In genomic region chrV:8247311-8248105, ce11 we compare ENCODE assay signal across 5 worm cellular contexts.
TF ChIP-seq lines count a peak whose summit lies in the region.

No protein-coding gene starts in this region.

TF ChIP-seq in whole organism, L1 larva, 84 proteins besides CTCF, POLR2A, EP300 and RAD21 (continues in another document):
- TF ChIP-seq ceh-82 (tag; optimal IDR thresholded peaks at IDR 0.05; lab: Kevin White, UChicago): peak; percentile 47 to 55 (median 54)
- TF ChIP-seq nhr-47 (tag; optimal IDR thresholded peaks at IDR 0.05; lab: Kevin White, UChicago): peak; percentile 90
- TF ChIP-seq C16A3.4 (tag; optimal IDR thresholded peaks at IDR 0.05; lab: Kevin White, UChicago): peak; percentile 13
- TF ChIP-seq nhr-237 (tag; optimal IDR thresholded peaks at IDR 0.05; lab: Kevin White, UChicago): no peak
- peak; percentile 86 for TF ChIP-seq swsn-7 (tag; optimal IDR thresholded peaks at IDR 0.05; lab: Kevin White, UChicago)
- peak in 1 of 2 experiments; percentile 46 for TF ChIP-seq ztf-11 (tag; optimal IDR thresholded peaks at IDR 0.05; lab: Kevin White, UChicago)
- TF ChIP-seq sptf-1 (tag; optimal IDR thresholded peaks at IDR 0.05; lab: Kevin White, UChicago): no peak
- TF ChIP-seq hlh-4 (tag; optimal IDR thresholded peaks at IDR 0.05; lab: Kevin White, UChicago): no peak
- TF ChIP-seq pqm-1 (tag; optimal IDR thresholded peaks at IDR 0.05; lab: Kevin White, UChicago): no peak
- TF ChIP-seq nhr-85 (tag; lab: Kevin White, UChicago): peak; percentile 92
- peak; percentile 88 for TF ChIP-seq nhr-19 (GFP tag; conservative IDR thresholded peaks at IDR 0.05; lab: Robert Waterston, UW)
- TF ChIP-seq lsy-2 (tag; optimal IDR thresholded peaks at IDR 0.05; lab: Kevin White, UChicago): peak; percentile 18 to 70
- no peak for TF ChIP-seq ceh-88 (GFP tag; IDR thresholded peaks at IDR 0.05; lab: Robert Waterston, UW)
- TF ChIP-seq fkh-4 (tag; optimal IDR thresholded peaks at IDR 0.05; lab: Kevin White, UChicago; ENCODE audit: borderline replicate concordance): peak; percentile 18
- TF ChIP-seq lin-14 (GFP tag; optimal IDR thresholded peaks at IDR 0.05; lab: Kevin White, UChicago): peak; percentile 85
- no peak for TF ChIP-seq hlh-17 (GFP tag; optimal IDR thresholded peaks at IDR 0.05; lab: Kevin White, UChicago; ENCODE audit: borderline replicate concordance)
- TF ChIP-seq egl-27 (tag; optimal IDR thresholded peaks at IDR 0.05; lab: Kevin White, UChicago): no peak
- TF ChIP-seq tbx-2 (tag; optimal IDR thresholded peaks at IDR 0.05; lab: Kevin White, UChicago): peak; percentile 59

TF ChIP-seq in whole organism, L3 larva, 47 proteins besides CTCF, POLR2A, EP300 and RAD21 (continues in another document):
- TF ChIP-seq tbx-2 (tag; optimal IDR thresholded peaks at IDR 0.05; lab: Kevin White, UChicago): peak; percentile 14
- TF ChIP-seq nhr-76 (tag; optimal IDR thresholded peaks at IDR 0.05; lab: Kevin White, UChicago): no peak
- no peak for TF ChIP-seq zag-1 (tag; optimal IDR thresholded peaks at IDR 0.05; lab: Kevin White, UChicago)
- no peak for TF ChIP-seq lin-39 (tag; optimal IDR thresholded peaks at IDR 0.05; lab: Kevin White, UChicago)
- peak; percentile 82 for TF ChIP-seq pqm-1 (tag; optimal IDR thresholded peaks at IDR 0.05; lab: Kevin White, UChicago)
- TF ChIP-seq jun-1 (tag; optimal IDR thresholded peaks at IDR 0.05; lab: Kevin White, UChicago): peak; percentile 25
- no peak for TF ChIP-seq mml-1 (tag; optimal IDR thresholded peaks at IDR 0.05; lab: Kevin White, UChicago)
- peak; percentile 53 for TF ChIP-seq lin-15B (tag; optimal IDR thresholded peaks at IDR 0.05; lab: Kevin White, UChicago)
- no peak for TF ChIP-seq egl-5 (tag; optimal IDR thresholded peaks at IDR 0.05; lab: Kevin White, UChicago)
- TF ChIP-seq aly-2 (tag; optimal IDR thresholded peaks at IDR 0.05; lab: Kevin White, UChicago): no peak
- peak; percentile 20 for TF ChIP-seq ztf-4 (tag; optimal IDR thresholded peaks at IDR 0.05; lab: Kevin White, UChicago)
- no peak for TF ChIP-seq nhr-67 (tag; optimal IDR thresholded peaks at IDR 0.05; lab: Kevin White, UChicago)
- TF ChIP-seq nfya-1 (tag; optimal IDR thresholded peaks at IDR 0.05; lab: Kevin White, UChicago; ENCODE audit: insufficient read depth): peak; percentile 69
- no peak for TF ChIP-seq ceh-16 (tag; optimal IDR thresholded peaks at IDR 0.05; lab: Kevin White, UChicago)
- peak; percentile 17 for TF ChIP-seq ceh-82 (tag; optimal IDR thresholded peaks at IDR 0.05; lab: Kevin White, UChicago)
- TF ChIP-seq nhr-28 (tag; optimal IDR thresholded peaks at IDR 0.05; lab: Kevin White, UChicago): no peak
- peak; percentile 88 for TF ChIP-seq nhr-43 (tag; optimal IDR thresholded peaks at IDR 0.05; lab: Kevin White, UChicago; ENCODE audit: poor library complexity, severe bottlenecking)
- no peak for TF ChIP-seq elt-1 (tag; optimal IDR thresholded peaks at IDR 0.05; lab: Kevin White, UChicago)
- TF ChIP-seq egl-27 (tag; optimal IDR thresholded peaks at IDR 0.05; lab: Kevin White, UChicago): peak; percentile 11

TF ChIP-seq in whole organism, early embryonic, 17 proteins besides CTCF, POLR2A, EP300 and RAD21:
- no peak for TF ChIP-seq hmg-4 (GFP tag; optimal IDR thresholded peaks at IDR 0.05; lab: Kevin White, UChicago)
- TF ChIP-seq ama-1 (optimal IDR thresholded peaks at IDR 0.05; lab: Kevin White, UChicago): peak; percentile 48
- no peak for TF ChIP-seq hnd-1 (tag; optimal IDR thresholded peaks at IDR 0.05; lab: Kevin White, UChicago)
- no peak for TF ChIP-seq ceh-36 (tag; optimal IDR thresholded peaks at IDR 0.05; lab: Kevin White, UChicago)
- no peak for TF ChIP-seq pes-1 (GFP tag; IDR thresholded peaks at IDR 0.05; lab: Robert Waterston, UW)
- no peak for TF ChIP-seq flt-1 (GFP tag; IDR thresholded peaks at IDR 0.05; lab: Robert Waterston, UW)
TF ChIP-seq in whole organism, early embryonic: peak in this region for 1.

TF ChIP-seq in whole organism, midembryonic, 9 proteins besides CTCF, POLR2A, EP300 and RAD21:
- TF ChIP-seq ztf-23 (GFP tag; IDR thresholded peaks at IDR 0.05; lab: Robert Waterston, UW) (no peak), flt-1 (GFP tag; IDR thresholded peaks at IDR 0.05; lab: Robert Waterston, UW) (0 out of 2 replicates have a peak, but pooled peaks have one; percentile 36), cog-1 (tag; optimal IDR thresholded peaks at IDR 0.05; lab: Kevin White, UChicago) (no peak), ztf-29 (GFP tag; IDR thresholded peaks at IDR 0.05; lab: Robert Waterston, UW) (no peak), med-1 (GFP tag; optimal IDR thresholded peaks at IDR 0.05; lab: Kevin White, UChicago; ENCODE audit: insufficient read depth) (no peak), ref-1 (GFP tag; conservative IDR thresholded peaks at IDR 0.05; lab: Robert Waterston, UW) (no peak), tab-1 (GFP tag; IDR thresholded peaks at IDR 0.05; lab: Robert Waterston, UW) (no peak)

TF ChIP-seq in whole organism, young adult, 124 proteins besides CTCF, POLR2A, EP300 and RAD21 (continues in another document):
- TF ChIP-seq Y53F4B.3 (GFP tag; IDR thresholded peaks at IDR 0.05; lab: Robert Waterston, UW) (no peak), lag-1 (GFP tag; IDR thresholded peaks at IDR 0.05; lab: Robert Waterston, UW) (no peak), snpc-1.1 (tag; optimal IDR thresholded peaks at IDR 0.05; lab: Kevin White, UChicago; ENCODE audit: insufficient read depth) (peak; percentile 99), pbrm-1 (GFP tag; IDR thresholded peaks at IDR 0.05; lab: Robert Waterston, UW) (peak; percentile 98), lir-1 (GFP tag; conservative IDR thresholded peaks at IDR 0.05; lab: Robert Waterston, UW) (0 out of 2 replicates have a peak, but pooled peaks have one; percentile 14), ztf-28 (GFP tag; IDR thresholded peaks at IDR 0.05; lab: Robert Waterston, UW) (no peak), him-1 (tag; optimal IDR thresholded peaks at IDR 0.05; lab: Kevin White, UChicago) (peak; percentile 97), dpff-1 (tag; optimal IDR thresholded peaks at IDR 0.05; lab: Kevin White, UChicago) (no peak), Y79H2A.3 (GFP tag; conservative IDR thresholded peaks at IDR 0.05; lab: Robert Waterston, UW) (no peak), B0336.3 (GFP tag; IDR thresholded peaks at IDR 0.05; lab: Robert Waterston, UW) (peak; percentile 84), somi-1 (GFP tag; optimal IDR thresholded peaks at IDR 0.05; lab: Kevin White, UChicago) (peak; percentile 11), lsy-27 (tag; optimal IDR thresholded peaks at IDR 0.05; lab: Kevin White, UChicago; ENCODE audit: borderline replicate concordance, insufficient read depth) (no peak), nfyb-1 (GFP tag; IDR thresholded peaks at IDR 0.05; lab: Robert Waterston, UW) (peak; percentile 64; the same call in 1 of the 2 replicates), lin-40 (tag; optimal IDR thresholded peaks at IDR 0.05; lab: Kevin White, UChicago) (peak; percentile 43), F49E8.2 (tag; optimal IDR thresholded peaks at IDR 0.05; lab: Kevin White, UChicago; ENCODE audit: insufficient read depth) (peak; percentile 96), Y56A3A.18 (GFP tag; IDR thresholded peaks at IDR 0.05; lab: Robert Waterston, UW) (peak; percentile 77), gei-17 (GFP tag; optimal IDR thresholded peaks at IDR 0.05; lab: Kevin White, UChicago) (no peak), F10E7.11 (tag; optimal IDR thresholded peaks at IDR 0.05; lab: Kevin White, UChicago) (no peak), hrde-1 (tag; optimal IDR thresholded peaks at IDR 0.05; lab: Kevin White, UChicago; ENCODE audit: borderline replicate concordance) (peak; percentile 90), ceh-40 (GFP tag; IDR thresholded peaks at IDR 0.05; lab: Robert Waterston, UW) (no peak), fkh-3 (tag; optimal IDR thresholded peaks at IDR 0.05; lab: Kevin White, UChicago) (no peak), Y95B8A.8 (GFP tag; IDR thresholded peaks at IDR 0.05; lab: Robert Waterston, UW) (peak; percentile 75; the same call in 1 of the 2 replicates), madf-10 (tag; optimal IDR thresholded peaks at IDR 0.05; lab: Kevin White, UChicago) (peak; percentile 39), let-526 (GFP tag; IDR thresholded peaks at IDR 0.05; lab: Robert Waterston, UW) (no peak), repo-1 (tag; optimal IDR thresholded peaks at IDR 0.05; lab: Kevin White, UChicago) (peak; percentile 79), ccch-3 (GFP tag; optimal IDR thresholded peaks at IDR 0.05; lab: Kevin White, UChicago) (no peak), dox-1 (GFP tag; IDR thresholded peaks at IDR 0.05; lab: Robert Waterston, UW) (peak; percentile 84; the same call in 1 of the 2 replicates), bed-2 (GFP tag; IDR thresholded peaks at IDR 0.05; lab: Robert Waterston, UW) (no peak), ztf-26 (tag; optimal IDR thresholded peaks at IDR 0.05; lab: Kevin White, UChicago) (peak; percentile 16), mes-4 (tag; optimal IDR thresholded peaks at IDR 0.05; lab: Kevin White, UChicago) (peak; percentile 29), F23B12.7 (tag; optimal IDR thresholded peaks at IDR 0.05; lab: Kevin White, UChicago; ENCODE audit: insufficient read depth) (peak; percentile 86), F57A8.1 (GFP tag; optimal IDR thresholded peaks at IDR 0.05; lab: Kevin White, UChicago) (no peak), hmg-20 (GFP tag; IDR thresholded peaks at IDR 0.05; lab: Robert Waterston, UW) (peak; percentile 83), cebp-1 (GFP tag; IDR thresholded peaks at IDR 0.05; lab: Robert Waterston, UW) (no peak), cebp-1 (tag; optimal IDR thresholded peaks at IDR 0.05; lab: Kevin White, UChicago) (peak; percentile 25), nhr-120 (GFP tag; IDR thresholded peaks at IDR 0.05; lab: Robert Waterston, UW) (no peak), F22D6.2 (tag; optimal IDR thresholded peaks at IDR 0.05; lab: Kevin White, UChicago) (no peak), tlf-1 (GFP tag; optimal IDR thresholded peaks at IDR 0.05; lab: Kevin White, UChicago) (peak; percentile 71), F37B4.10 (GFP tag; IDR thresholded peaks at IDR 0.05; lab: Robert Waterston, UW) (no peak), nhr-179 (tag; optimal IDR thresholded peaks at IDR 0.05; lab: Kevin White, UChicago) (no peak), K11D2.4 (GFP tag; IDR thresholded peaks at IDR 0.05; lab: Robert Waterston, UW) (no peak), lin-26 (GFP tag; IDR thresholded peaks at IDR 0.05; lab: Robert Waterston, UW) (no peak), nfya-1 (tag; optimal IDR thresholded peaks at IDR 0.05; lab: Kevin White, UChicago; ENCODE audit: borderline replicate concordance, insufficient read depth) (no peak), ceh-100 (GFP tag; IDR thresholded peaks at IDR 0.05; lab: Robert Waterston, UW) (peak; percentile 60; the same call in 1 of the 2 replicates), hlh-12 (tag; optimal IDR thresholded peaks at IDR 0.05; lab: Kevin White, UChicago) (no peak), ceh-79 (tag; optimal IDR thresholded peaks at IDR 0.05; lab: Kevin White, UChicago) (no peak), ets-4 (GFP tag; optimal IDR thresholded peaks at IDR 0.05; lab: Kevin White, UChicago) (no peak)

Comparison
In these comparisons a context has a peak if more than half of its experiments do, and no peak if none do; other contexts are left out.
1. Of the 8 proteins assayed by ChIP-seq in both whole organism, young adult and whole organism, L1 larva: peak only in whole organism, young adult: unc-130; only in whole organism, L1 larva: dpl-1; in both: ama-1, efl-1, nhr-90 and snpc-4; in neither: 1; mixed calls (peak in some experiments, not most) for 1.